Worm (Caenorhabditis elegans) whole organism, L4 larva: ENCODE data around the gene nspg-7.2.
A peak's percentile ranks its signal among the peaks of the same experiment; 100 is the strongest.

ENCODE experiments used
- D1046.2 ChIP-seq: fragments of 200-800 bp; sonication (Bioruptor generic); IDR thresholded peaks from 2 replicates; pipeline ENCODE4 v1.3.6; 2022; ENCODE audit warnings: missing genetic modification characterization, missing compliant biosample characterization
- F10B5.3 ChIP-seq: sonication (generic microtip); optimal IDR thresholded peaks from 2 replicates; lab custom pipeline; 2016; ENCODE audit warnings: mild to moderate bottlenecking, missing genetic modification characterization, missing compliant biosample characterization
- F26F4.8 ChIP-seq: fragments of 200-800 bp; sonication (Bioruptor generic); conservative IDR thresholded peaks from 2 replicates; pipeline ENCODE4 v1.3.6; 2022; ENCODE audit warnings: missing genetic modification characterization, missing compliant biosample characterization
- F37D6.2 ChIP-seq: sonication (generic microtip); optimal IDR thresholded peaks from 2 replicates; lab custom pipeline; 2016; ENCODE audit warnings: mild to moderate bottlenecking, missing genetic modification characterization, missing compliant biosample characterization
- F44E2.7 ChIP-seq: fragments of 200-800 bp; sonication (Bioruptor generic); IDR thresholded peaks from 2 replicates; pipeline ENCODE4 v2.1.2; 2022; ENCODE audit warnings: missing genetic modification characterization, missing compliant biosample characterization
- R02D3.7 ChIP-seq: fragments of 150-350 bp; sonication (generic microtip); optimal IDR thresholded peaks from 3 replicates; lab custom pipeline; 2014; ENCODE audit warnings: missing biosample characterization, missing genetic modification characterization
- T20F7.1 ChIP-seq: fragments of 200-800 bp; sonication (Bioruptor generic); optimal IDR thresholded peaks from 2 replicates; lab custom pipeline; 2018; ENCODE audit warnings: mild to moderate bottlenecking, missing genetic modification characterization, missing compliant biosample characterization
- Y105C5A.15 ChIP-seq: fragments of 200-800 bp; sonication (Bioruptor generic); IDR thresholded peaks from 2 replicates; pipeline ENCODE4 v1.3.6; 2022; ENCODE audit warnings: missing genetic modification characterization, missing compliant biosample characterization
- Y5F2A.4 ChIP-seq: fragments of 200-800 bp; sonication (Bioruptor generic); optimal IDR thresholded peaks from 2 replicates; lab custom pipeline; 2018; ENCODE audit warnings: mild to moderate bottlenecking, missing genetic modification characterization, missing compliant biosample characterization
- ZK546.5 ChIP-seq, 2 experiments: sonication (generic microtip); optimal IDR thresholded peaks; 2 replicates each; lab custom pipeline; 2017; ENCODE audit warnings: missing biosample characterization in 2 of 2, missing genetic modification characterization in 2 of 2
- aha-1 ChIP-seq: fragments of 150-350 bp; peaks from one replicate; lab custom pipeline; 2014; ENCODE audit warnings: missing biosample characterization, missing genetic modification characterization
- arid-1 ChIP-seq: fragments of 200-800 bp; sonication (Bioruptor generic); conservative IDR thresholded peaks from 2 replicates; pipeline ENCODE4 v1.3.6; 2022; ENCODE audit warnings: missing genetic modification reagents, missing genetic modification characterization, missing compliant biosample characterization
- ceh-44 ChIP-seq: fragments of 200-800 bp; sonication (Bioruptor generic); IDR thresholded peaks from 2 replicates; pipeline ENCODE4 v1.3.6; 2022; ENCODE audit warnings: missing genetic modification reagents, missing genetic modification characterization, missing compliant biosample characterization
- ces-1 ChIP-seq: fragments of 150-350 bp; sonication (generic microtip); optimal IDR thresholded peaks from 4 replicates; lab custom pipeline; 2014; ENCODE audit warnings: missing biosample characterization, missing genetic modification reagents, missing genetic modification characterization
- cey-2 ChIP-seq: sonication (generic microtip); optimal IDR thresholded peaks from 3 replicates; lab custom pipeline; 2017; ENCODE audit warnings: missing genetic modification characterization, mild to moderate bottlenecking, missing compliant biosample characterization, antibody characterized with exemption, borderline replicate concordance; ENCODE audit not compliant: insufficient read depth
- daf-16 ChIP-seq, 3 experiments: sonication (generic microtip); optimal IDR thresholded peaks; 2 replicates each; lab custom pipeline; 2016 to 2017; ENCODE audit warnings: missing genetic modification characterization in 3 of 3, missing genetic modification reagents in 3 of 3, mild to moderate bottlenecking in 2 of 3, missing compliant biosample characterization in 2 of 3, missing biosample characterization in 1 of 3, moderate library complexity in 1 of 3
- dmd-8 ChIP-seq: fragments of 200-800 bp; sonication (Bioruptor generic); IDR thresholded peaks from 2 replicates; pipeline ENCODE4 v1.3.6; 2022; ENCODE audit warnings: missing genetic modification characterization, missing compliant biosample characterization
- dmd-9 ChIP-seq: fragments of 200-800 bp; sonication (Bioruptor generic); IDR thresholded peaks from 2 replicates; pipeline ENCODE4 v1.3.6; 2022; ENCODE audit warnings: missing genetic modification reagents, missing genetic modification characterization, missing compliant biosample characterization
- fkh-10 ChIP-seq: fragments of 150-350 bp; optimal IDR thresholded peaks from 2 replicates; lab custom pipeline; 2014; ENCODE audit warnings: missing biosample characterization, missing genetic modification reagents, missing genetic modification characterization
- hif-1 ChIP-seq, 2 experiments: sonication (generic microtip); optimal IDR thresholded peaks; 2 replicates each; lab custom pipeline; 2016 to 2017; ENCODE audit warnings: missing compliant biosample characterization in 2 of 2, missing genetic modification characterization in 2 of 2, missing genetic modification reagents in 2 of 2, missing genotype in 2 of 2, mild to moderate bottlenecking in 1 of 2
- hlh-11 ChIP-seq: fragments of 200-800 bp; sonication (Bioruptor generic); optimal IDR thresholded peaks from 2 replicates; lab custom pipeline; 2018; ENCODE audit warnings: mild to moderate bottlenecking, missing genetic modification characterization, missing compliant biosample characterization
- lin-1 ChIP-seq: fragments of 200-800 bp; sonication (Bioruptor generic); IDR thresholded peaks from 2 replicates; pipeline ENCODE4 v1.3.6; 2022; ENCODE audit warnings: missing genetic modification reagents, missing genetic modification characterization, missing compliant biosample characterization
- lin-15B ChIP-seq: fragments of 150-350 bp; sonication (generic microtip); optimal IDR thresholded peaks from 3 replicates; lab custom pipeline; 2014; ENCODE audit warnings: missing biosample characterization, missing genetic modification characterization
- lin-38 ChIP-seq: fragments of 200-800 bp; sonication (Bioruptor generic); IDR thresholded peaks from 2 replicates; pipeline ENCODE4 v1.3.6; 2022; ENCODE audit warnings: missing genetic modification reagents, missing genetic modification characterization, missing compliant biosample characterization
- lin-39 ChIP-seq: fragments of 150-350 bp; optimal IDR thresholded peaks from 2 replicates; lab custom pipeline; 2014; ENCODE audit warnings: missing biosample characterization, missing genetic modification reagents, missing genetic modification characterization
- lir-3 ChIP-seq: sonication (generic microtip); optimal IDR thresholded peaks from 2 replicates; lab custom pipeline; 2016; ENCODE audit warnings: mild to moderate bottlenecking, missing genetic modification characterization, missing compliant biosample characterization
- madf-9 ChIP-seq: fragments of 200-800 bp; sonication (Bioruptor generic); conservative IDR thresholded peaks from 2 replicates; pipeline ENCODE4 v1.3.6; 2022; ENCODE audit warnings: missing genetic modification reagents, missing genetic modification characterization, missing compliant biosample characterization
- mdl-1 ChIP-seq, 2 experiments: fragments of 150-350 bp in 1 of 2; sonication (generic microtip) in 1 of 2; optimal IDR thresholded peaks; 2 replicates each; lab custom pipeline; 2014 to 2017; ENCODE audit warnings: missing biosample characterization in 2 of 2, missing genetic modification characterization in 2 of 2
- mep-1 ChIP-seq: fragments of 150-350 bp; sonication (generic microtip); optimal IDR thresholded peaks from 3 replicates; lab custom pipeline; 2014; ENCODE audit warnings: missing biosample characterization, missing genetic modification characterization
- nhr-11 ChIP-seq: fragments of 150-350 bp; optimal IDR thresholded peaks from 2 replicates; lab custom pipeline; 2014; ENCODE audit warnings: missing biosample characterization, missing genetic modification characterization
- nhr-25 ChIP-seq: sonication (generic microtip); optimal IDR thresholded peaks from 2 replicates; lab custom pipeline; 2017; ENCODE audit warnings: missing genetic modification characterization, mild to moderate bottlenecking, missing compliant biosample characterization, antibody characterized with exemption, moderate library complexity, borderline replicate concordance; ENCODE audit not compliant: insufficient read depth
- nhr-41 ChIP-seq: fragments of 200-800 bp; sonication (Bioruptor generic); IDR thresholded peaks from 2 replicates; pipeline ENCODE4 v1.3.6; 2022; ENCODE audit warnings: missing genetic modification reagents, missing genetic modification characterization, missing compliant biosample characterization
- nhr-48 ChIP-seq: sonication (generic microtip); optimal IDR thresholded peaks from 2 replicates; lab custom pipeline; 2016; ENCODE audit warnings: mild to moderate bottlenecking, missing genetic modification characterization, missing compliant biosample characterization
- pha-4 ChIP-seq, 2 experiments: fragments of 150-350 bp in 1 of 2; fragments of 200-800 bp in 1 of 2; sonication (Bioruptor generic) in 1 of 2; IDR thresholded peaks in 1 of 2; optimal IDR thresholded peaks in 1 of 2; 2 replicates each; pipeline versions ENCODE4 v1.3.6 to Lab custom; 2014 to 2022; ENCODE audit warnings: missing genetic modification characterization in 2 of 2, missing genetic modification reagents in 2 of 2, missing biosample characterization in 1 of 2, missing compliant biosample characterization in 1 of 2
- php-3 ChIP-seq: fragments of 200-800 bp; sonication (Bioruptor generic); IDR thresholded peaks from 2 replicates; pipeline ENCODE4 v1.3.6; 2022; ENCODE audit warnings: missing genetic modification reagents, missing genetic modification characterization, missing compliant biosample characterization
- pqm-1 ChIP-seq: sonication (generic microtip); optimal IDR thresholded peaks from 2 replicates; lab custom pipeline; 2017; ENCODE audit warnings: missing biosample characterization, missing genetic modification characterization
- sdz-12 ChIP-seq: fragments of 200-800 bp; sonication (Bioruptor generic); optimal IDR thresholded peaks from 2 replicates; lab custom pipeline; 2018; ENCODE audit warnings: mild to moderate bottlenecking, missing genetic modification characterization, missing compliant biosample characterization
- skn-1 ChIP-seq: fragments of 150-350 bp; optimal IDR thresholded peaks from 2 replicates; lab custom pipeline; 2014; ENCODE audit warnings: missing biosample characterization, missing genetic modification characterization
- snpc-4 ChIP-seq: fragments of 150-350 bp; optimal IDR thresholded peaks from 2 replicates; lab custom pipeline; 2014; ENCODE audit warnings: missing biosample characterization, missing genetic modification characterization
- spr-1 ChIP-seq: sonication (generic microtip); optimal IDR thresholded peaks from 2 replicates; lab custom pipeline; 2016; ENCODE audit warnings: mild to moderate bottlenecking, missing genetic modification characterization, missing compliant biosample characterization
- spr-3 ChIP-seq: fragments of 200-800 bp; sonication (Bioruptor generic); optimal IDR thresholded peaks from 2 replicates; lab custom pipeline; 2018; ENCODE audit warnings: mild to moderate bottlenecking, missing genetic modification characterization, missing compliant biosample characterization
- tag-97 ChIP-seq: fragments of 200-800 bp; sonication (Bioruptor generic); IDR thresholded peaks from 2 replicates; pipeline ENCODE4 v1.3.6; 2022; ENCODE audit warnings: missing genetic modification characterization, missing compliant biosample characterization
- tra-1 ChIP-seq: fragments of 200-800 bp; sonication (Bioruptor generic); IDR thresholded peaks from 2 replicates; pipeline ENCODE4 v1.3.6; 2022; ENCODE audit warnings: missing genetic modification reagents, missing genetic modification characterization, missing compliant biosample characterization
- unc-130 ChIP-seq: sonication (generic microtip); optimal IDR thresholded peaks from 2 replicates; lab custom pipeline; 2016; ENCODE audit warnings: missing genetic modification reagents, missing genetic modification characterization, missing compliant biosample characterization
- vab-7 ChIP-seq: fragments of 200-800 bp; sonication (Bioruptor generic); IDR thresholded peaks from 2 replicates; pipeline ENCODE4 v1.3.6; 2022; ENCODE audit warnings: missing genetic modification reagents, missing genetic modification characterization, missing compliant biosample characterization
- zfp-2 ChIP-seq: sonication (generic microtip); optimal IDR thresholded peaks from 2 replicates; lab custom pipeline; 2016; ENCODE audit warnings: mild to moderate bottlenecking, missing genetic modification characterization, missing compliant biosample characterization
- ztf-7 ChIP-seq: fragments of 150-350 bp; optimal IDR thresholded peaks from 2 replicates; lab custom pipeline; 2014; ENCODE audit warnings: missing biosample characterization, missing genetic modification characterization

The nspg-7.2 gene

ce11 chrIII:3250596-3251112 lies 7.6 kb downstream of the nspg-7.2 start, which contains the start of gene Y53G8AL.4:
Y53G8AL.4 (minus strand) TSS chrIII:3250646.
- no peak for TF ChIP-seq tra-1 (GFP tag; lab: Robert Waterston, UW)
- peak; percentile 66 for TF ChIP-seq aha-1 (tag; lab: Kevin White, UChicago)

- peak; percentile 56 for TF ChIP-seq spr-1 (tag; lab: Kevin White, UChicago)
- peak; percentile 59 for TF ChIP-seq F10B5.3 (tag; lab: Kevin White, UChicago)
- peak; percentile 75 for TF ChIP-seq lin-38
- TF ChIP-seq snpc-4 (tag; lab: Kevin White, UChicago): no peak
- TF ChIP-seq cey-2 (tag; lab: Kevin White, UChicago): no peak
- no peak for TF ChIP-seq spr-3 (GFP tag; lab: Kevin White, UChicago)
- TF ChIP-seq F26F4.8 (GFP tag; lab: Robert Waterston, UW): peak; percentile 80
- TF ChIP-seq ceh-44 (GFP tag; lab: Robert Waterston, UW): no peak
- no peak for TF ChIP-seq pqm-1
- no peak for TF ChIP-seq F37D6.2
- no peak for TF ChIP-seq Y5F2A.4 (GFP tag; lab: Kevin White, UChicago)
- no peak for TF ChIP-seq unc-130 (GFP tag; lab: Kevin White, UChicago)
- peak; percentile 74 for TF ChIP-seq arid-1 (GFP tag; lab: Robert Waterston, UW)
- peak; percentile 6 for TF ChIP-seq nhr-48 (tag; lab: Kevin White, UChicago)
- TF ChIP-seq D1046.2: peak; percentile 84
- TF ChIP-seq ztf-7 (tag; lab: Kevin White, UChicago): peak; percentile 11
- TF ChIP-seq php-3 (GFP tag; lab: Robert Waterston, UW): peak; percentile 60
- no peak for TF ChIP-seq lin-15B (tag; lab: Kevin White, UChicago)
- TF ChIP-seq dmd-8: peak; percentile 85
- peak; percentile 52 for TF ChIP-seq lir-3 (tag; lab: Kevin White, UChicago)
- peak; percentile 3 for TF ChIP-seq zfp-2 (tag; lab: Kevin White, UChicago)
- TF ChIP-seq pha-4 (GFP tag; IDR thresholded peaks at IDR 0.05; lab: Robert Waterston, UW): peak; percentile 86
- TF ChIP-seq pha-4 (tag; optimal IDR thresholded peaks at IDR 0.05; lab: Kevin White, UChicago): no peak
- no peak for TF ChIP-seq ces-1 (GFP tag; lab: Kevin White, UChicago)
- peak; percentile 47; the same call in 1 of the 2 replicates for TF ChIP-seq nhr-41
- TF ChIP-seq F44E2.7: peak; percentile 89
- TF ChIP-seq skn-1 (tag; lab: Kevin White, UChicago): no peak
- TF ChIP-seq ZK546.5 (tag; optimal IDR thresholded peaks at IDR 0.05; lab: Kevin White, UChicago): no peak
- TF ChIP-seq T20F7.1 (GFP tag; lab: Kevin White, UChicago): no peak
- TF ChIP-seq tra-1 (GFP tag; lab: Robert Waterston, UW): peak; percentile 83
- peak; percentile 73; the same call in 1 of the 2 replicates for TF ChIP-seq Y105C5A.15 (GFP tag; lab: Robert Waterston, UW)
- no peak for TF ChIP-seq hif-1 (tag; optimal IDR thresholded peaks at IDR 0.05; lab: Kevin White, UChicago)
- peak; percentile 23 for TF ChIP-seq mep-1 (tag; lab: Kevin White, UChicago)
- TF ChIP-seq daf-16 (GFP tag; optimal IDR thresholded peaks at IDR 0.05; lab: Kevin White, UChicago): peak; percentile 25 to 74
- peak; percentile 46 for TF ChIP-seq daf-16 (tag; optimal IDR thresholded peaks at IDR 0.05; lab: Kevin White, UChicago)
- TF ChIP-seq dmd-9 (GFP tag; lab: Robert Waterston, UW): 0 out of 2 replicates have a peak, but pooled peaks have one; percentile 19
- TF ChIP-seq madf-9 (GFP tag; lab: Robert Waterston, UW): peak; percentile 83
- TF ChIP-seq tag-97 (GFP tag; lab: Robert Waterston, UW): no peak
- no peak for TF ChIP-seq R02D3.7 (tag; lab: Kevin White, UChicago)
- no peak for TF ChIP-seq hlh-11 (tag; lab: Kevin White, UChicago)
- no peak for TF ChIP-seq fkh-10
- TF ChIP-seq aha-1 (tag; lab: Kevin White, UChicago): no peak
- peak; percentile 82 for TF ChIP-seq vab-7 (GFP tag; lab: Robert Waterston, UW)
- no peak for TF ChIP-seq lin-39 (tag; lab: Kevin White, UChicago)
- no peak for TF ChIP-seq mdl-1 (tag; optimal IDR thresholded peaks at IDR 0.05; lab: Kevin White, UChicago)
- peak; percentile 14; the same call in 1 of the 2 replicates for TF ChIP-seq lin-1 (GFP tag; lab: Robert Waterston, UW)
- TF ChIP-seq nhr-11: no peak
- TF ChIP-seq sdz-12: peak; percentile 16
- TF ChIP-seq nhr-25 (tag; lab: Kevin White, UChicago): no peak
Observed at ce11 chrIII:3249038-3249420, 9.2 kb downstream of the nspg-7.2 start.
